Worm (Caenorhabditis elegans): ENCODE measurements around the gene T24C12.3.

T24C12.3 gene

ce11 chrX:2233929-2234328 is 30.2 kb upstream of the T24C12.3 start, which contains the start of gene T14F9.2:
T14F9.2 (plus strand) TSS chrX:2234324.
- no peak for TF ChIP-seq tbx-8 (GFP tag; optimal IDR thresholded peaks at IDR 0.05)
- TF ChIP-seq elt-1 (tag; optimal IDR thresholded peaks at IDR 0.05; ENCODE audit: borderline replicate concordance, insufficient read depth) = peak; percentile 78
- peak; percentile 11 for TF ChIP-seq ces-1 (GFP tag; optimal IDR thresholded peaks at IDR 0.05)
- TF ChIP-seq ceh-39 (tag; optimal IDR thresholded peaks at IDR 0.05) = peak; percentile 0
- no peak for TF ChIP-seq sem-2 (GFP tag; optimal IDR thresholded peaks at IDR 0.05)
- peak; percentile 59 for TF ChIP-seq hlh-1 (tag; optimal IDR thresholded peaks at IDR 0.05)
- peak; percentile 12 for TF ChIP-seq nhr-2 (tag; optimal IDR thresholded peaks at IDR 0.05)
- TF ChIP-seq lin-13 (tag; optimal IDR thresholded peaks at IDR 0.05) = no peak
- TF ChIP-seq mab-5 (tag; optimal IDR thresholded peaks at IDR 0.05) = no peak
- peak; percentile 26 for TF ChIP-seq lin-32 (GFP tag; optimal IDR thresholded peaks at IDR 0.05)

ce11 chrX:2231346-2231745 is 27.7 kb upstream of the T24C12.3 start:
- TF ChIP-seq zip-8 (tag; optimal IDR thresholded peaks at IDR 0.05) (peak; percentile 69), hlh-1 (tag; optimal IDR thresholded peaks at IDR 0.05) (no peak), snpc-4 (tag; optimal IDR thresholded peaks at IDR 0.05) (no peak), ham-2 (GFP tag; optimal IDR thresholded peaks at IDR 0.05) (no peak), nhr-2 (tag; optimal IDR thresholded peaks at IDR 0.05) (peak; percentile 94), elt-1 (tag; optimal IDR thresholded peaks at IDR 0.05; ENCODE audit: borderline replicate concordance, insufficient read depth) (peak; percentile 12), nhr-28 (tag; optimal IDR thresholded peaks at IDR 0.05) (no peak)

ce11 chrX:2229305-2230172 is 25.8 kb upstream of the T24C12.3 start, which contains the start of gene lin-32:
lin-32 (minus strand) TSS chrX:2230122.
- TF ChIP-seq lsy-2 (tag; optimal IDR thresholded peaks at IDR 0.05) (no peak), lin-32 (GFP tag; optimal IDR thresholded peaks at IDR 0.05) (peak; percentile 75)

ce11 chrX:2226875-2227355 is 23.2 kb upstream of the T24C12.3 start:
- TF ChIP-seq flh-1 (GFP tag; optimal IDR thresholded peaks at IDR 0.05) (peak; percentile 67), ceh-43 (GFP tag; optimal IDR thresholded peaks at IDR 0.05) (peak; percentile 72), hlh-1 (tag; optimal IDR thresholded peaks at IDR 0.05) (peak; percentile 26), blmp-1 (tag; optimal IDR thresholded peaks at IDR 0.05) (no peak), elt-3 (tag; optimal IDR thresholded peaks at IDR 0.05) (no peak), elt-1 (tag; optimal IDR thresholded peaks at IDR 0.05; ENCODE audit: borderline replicate concordance, insufficient read depth) (no peak), nhr-28 (tag; optimal IDR thresholded peaks at IDR 0.05) (peak; percentile 0), ceh-39 (tag; optimal IDR thresholded peaks at IDR 0.05) (no peak), unc-62 (GFP tag; optimal IDR thresholded peaks at IDR 0.05) (peak; percentile 25), unc-39 (tag; optimal IDR thresholded peaks at IDR 0.05) (no peak), lin-32 (GFP tag; optimal IDR thresholded peaks at IDR 0.05) (peak; percentile 95), mab-5 (tag; optimal IDR thresholded peaks at IDR 0.05) (no peak), lsy-2 (tag; optimal IDR thresholded peaks at IDR 0.05) (peak; percentile 18), tbx-8 (GFP tag; optimal IDR thresholded peaks at IDR 0.05) (no peak), sptf-1 (tag; optimal IDR thresholded peaks at IDR 0.05) (peak; percentile 92), ceh-83 (GFP tag; optimal IDR thresholded peaks at IDR 0.05) (peak; percentile 86), unc-120 (tag; optimal IDR thresholded peaks at IDR 0.05; ENCODE audit: poor library complexity, severe bottlenecking) (peak; percentile 73), mls-2 (tag; optimal IDR thresholded peaks at IDR 0.05) (peak; percentile 84), nhr-12 (tag; optimal IDR thresholded peaks at IDR 0.05) (no peak), snpc-4 (tag; optimal IDR thresholded peaks at IDR 0.05) (no peak), pha-4 (tag; optimal IDR thresholded peaks at IDR 0.05) (no peak), lin-13 (tag; optimal IDR thresholded peaks at IDR 0.05) (no peak), nhr-76 (tag; optimal IDR thresholded peaks at IDR 0.05) (no peak), ces-1 (GFP tag; optimal IDR thresholded peaks at IDR 0.05) (peak; percentile 30), ztf-11 (tag; optimal IDR thresholded peaks at IDR 0.05) (peak; percentile 55), cnd-1 (tag; optimal IDR thresholded peaks at IDR 0.05) (peak; percentile 80), nhr-237 (tag; optimal IDR thresholded peaks at IDR 0.05) (peak; percentile 38), drap-1 (GFP tag; optimal IDR thresholded peaks at IDR 0.05) (peak; percentile 84), mep-1 (tag; optimal IDR thresholded peaks at IDR 0.05) (peak; percentile 64), zip-8 (tag; optimal IDR thresholded peaks at IDR 0.05) (peak; percentile 20), M03D4.4 (tag; optimal IDR thresholded peaks at IDR 0.05) (peak; percentile 83), ham-2 (GFP tag; optimal IDR thresholded peaks at IDR 0.05) (peak; percentile 73), sem-2 (GFP tag; optimal IDR thresholded peaks at IDR 0.05) (peak; percentile 69), nhr-2 (tag; optimal IDR thresholded peaks at IDR 0.05) (peak; percentile 94), bed-3 (GFP tag; optimal IDR thresholded peaks at IDR 0.05) (peak; percentile 71)

Measured in whole organism, mixed stage, embryonic.